Worm (Caenorhabditis elegans): ENCODE data around the gene C16C8.21.

ce11 chrII:3429400-3429799 is 18.6 kb upstream of the C16C8.21 start, which contains the start of gene C16C8.18:
- TF ChIP-seq ekl-4 (GFP tag; IDR thresholded peaks at IDR 0.05), result no peak
- no peak for TF ChIP-seq nfyb-1 (GFP tag; IDR thresholded peaks at IDR 0.05)
- no peak for TF ChIP-seq die-1 (tag; optimal IDR thresholded peaks at IDR 0.05)
- TF ChIP-seq egl-44 (GFP tag; IDR thresholded peaks at IDR 0.05), result no peak
